Worm (Caenorhabditis elegans): ENCODE measurements around the gene immt-1.

DNA sequence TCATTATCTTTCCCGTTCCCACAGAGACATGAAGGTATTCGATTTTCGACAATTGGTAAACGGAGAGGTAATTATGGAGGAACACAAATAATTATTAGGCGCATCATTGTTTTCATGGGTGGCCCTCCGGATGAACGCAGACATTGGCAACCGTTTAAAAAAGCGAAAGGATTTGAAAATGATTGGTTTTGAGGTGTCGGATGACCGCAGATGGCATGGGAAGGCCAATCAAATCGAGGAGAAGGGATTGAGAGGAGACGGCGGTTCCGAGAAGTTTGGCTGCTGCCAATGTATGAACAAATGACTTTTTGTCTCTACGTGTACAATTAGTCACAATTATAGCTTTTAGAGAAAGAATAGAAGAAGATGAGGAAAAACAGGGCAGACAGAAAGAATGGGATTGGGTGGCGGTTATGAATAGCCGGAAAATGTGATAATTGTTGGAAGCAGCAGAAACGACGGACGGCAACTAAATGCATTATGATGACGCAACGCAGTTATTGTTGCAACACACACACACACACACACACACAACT, 20.6 kb upstream of the immt-1 start:
- no peak for TF ChIP-seq ceh-34 (tag; optimal IDR thresholded peaks at IDR 0.05)
- no peak for TF ChIP-seq nhr-11 (tag; optimal IDR thresholded peaks at IDR 0.05)
- no peak for TF ChIP-seq eyg-1 (tag; optimal IDR thresholded peaks at IDR 0.05)
- no peak for TF ChIP-seq rnt-1 (tag; optimal IDR thresholded peaks at IDR 0.05)
- no peak for TF ChIP-seq pha-4 (tag; optimal IDR thresholded peaks at IDR 0.05)
- TF ChIP-seq sox-4 (tag; optimal IDR thresholded peaks at IDR 0.05): no peak
- no peak for TF ChIP-seq ama-1 (optimal IDR thresholded peaks at IDR 0.05)
